Fruit fly (Drosophila melanogaster) whole organism, pupa: Measurements from ENCODE around the gene sra.

Experiments
- CG12605 ChIP-seq: fragments of 200-800 bp; sonication (Bioruptor generic); IDR thresholded peaks from 2 replicates; pipeline ENCODE4 v1.3.6; 2022; ENCODE audit warnings: missing biosample characterization, missing genetic modification characterization
- CG13204 ChIP-seq: fragments of 200-800 bp; sonication (Bioruptor generic); optimal IDR thresholded peaks from 2 replicates; lab custom pipeline; 2018; ENCODE audit warnings: missing biosample characterization, mild to moderate bottlenecking, missing genetic modification characterization, moderate library complexity
- CG15710 ChIP-seq: fragments of 200-800 bp; sonication (Bioruptor generic); optimal IDR thresholded peaks from 2 replicates; lab custom pipeline; 2018; ENCODE audit warnings: missing biosample characterization, mild to moderate bottlenecking, missing genetic modification characterization, moderate library complexity
- CG32121 ChIP-seq: fragments of 200-800 bp; sonication (Bioruptor generic); IDR thresholded peaks from 2 replicates; pipeline ENCODE4 v1.3.6; 2022; ENCODE audit warnings: missing biosample characterization, missing genetic modification characterization
- CG4496 ChIP-seq: fragments of 200-800 bp; sonication (Bioruptor generic); IDR thresholded peaks from 3 replicates; pipeline ENCODE4 v1.3.6; 2022; ENCODE audit warnings: missing biosample characterization, missing genetic modification characterization
- CG9948 ChIP-seq: fragments of 200-800 bp; sonication (Bioruptor generic); optimal IDR thresholded peaks from 2 replicates; lab custom pipeline; 2018; ENCODE audit warnings: missing biosample characterization, mild to moderate bottlenecking, missing genetic modification characterization, moderate library complexity
- D1 ChIP-seq: fragments of 200-800 bp; sonication (Bioruptor generic); optimal IDR thresholded peaks from 2 replicates; lab custom pipeline; 2018; ENCODE audit warnings: missing biosample characterization, mild to moderate bottlenecking, missing genetic modification characterization, moderate library complexity
- EcR ChIP-seq: fragments of 200-800 bp; sonication (Bioruptor generic); optimal IDR thresholded peaks from 3 replicates; lab custom pipeline; 2019; ENCODE audit warnings: missing biosample characterization, missing genetic modification characterization, mild to moderate bottlenecking, moderate library complexity, missing genetic modification reagents
- Ets98B ChIP-seq: fragments of 200-800 bp; sonication (Bioruptor generic); IDR thresholded peaks from 2 replicates; pipeline ENCODE4 v1.3.6; 2022; ENCODE audit warnings: missing biosample characterization, missing genetic modification characterization
- Pif1B ChIP-seq: fragments of 200-800 bp; sonication (Bioruptor generic); optimal IDR thresholded peaks from 3 replicates; lab custom pipeline; 2016; ENCODE audit warnings: missing biosample characterization, missing genetic modification characterization
- Snoo ChIP-seq: fragments of 200-800 bp; sonication (Bioruptor generic); optimal IDR thresholded peaks from 3 replicates; lab custom pipeline; 2017; ENCODE audit warnings: missing biosample characterization, mild to moderate bottlenecking, missing genetic modification characterization, inconsistent platforms
- gl ChIP-seq: fragments of 200-800 bp; sonication (Bioruptor generic); optimal IDR thresholded peaks from 2 replicates; lab custom pipeline; 2018; ENCODE audit warnings: missing biosample characterization, mild to moderate bottlenecking, missing genetic modification characterization
- rn ChIP-seq: fragments of 200-800 bp; sonication (Bioruptor generic); IDR thresholded peaks from 2 replicates; pipeline ENCODE4 v1.3.6; 2022; ENCODE audit warnings: missing biosample characterization, missing genetic modification characterization

dm6 chr3R:16148712-16149111, 38.1 kb upstream of the sra start:
- TF ChIP-seq CG12605 (GFP tag; lab: Robert Waterston, UW) (no peak), CG32121 (GFP tag; lab: Robert Waterston, UW) (no peak), D1 (tag; lab: Kevin White, UChicago) (no peak), CG15710 (no peak), CG9948 (tag; lab: Kevin White, UChicago) (no peak), rn (GFP tag; lab: Robert Waterston, UW) (no peak), Ets98B (no peak), CG13204 (GFP tag; lab: Kevin White, UChicago) (no peak), CG4496 (GFP tag; lab: Robert Waterston, UW) (no peak), EcR (GFP tag; lab: Kevin White, UChicago) (no peak), Pif1B (GFP tag; lab: Kevin White, UChicago) (no peak), Snoo (tag; lab: Kevin White, UChicago) (no peak), gl (tag; lab: Kevin White, UChicago) (no peak)
